Fruit fly (Drosophila melanogaster): Measurements from ENCODE around the gene hiw.

Gene hiw

DNA sequence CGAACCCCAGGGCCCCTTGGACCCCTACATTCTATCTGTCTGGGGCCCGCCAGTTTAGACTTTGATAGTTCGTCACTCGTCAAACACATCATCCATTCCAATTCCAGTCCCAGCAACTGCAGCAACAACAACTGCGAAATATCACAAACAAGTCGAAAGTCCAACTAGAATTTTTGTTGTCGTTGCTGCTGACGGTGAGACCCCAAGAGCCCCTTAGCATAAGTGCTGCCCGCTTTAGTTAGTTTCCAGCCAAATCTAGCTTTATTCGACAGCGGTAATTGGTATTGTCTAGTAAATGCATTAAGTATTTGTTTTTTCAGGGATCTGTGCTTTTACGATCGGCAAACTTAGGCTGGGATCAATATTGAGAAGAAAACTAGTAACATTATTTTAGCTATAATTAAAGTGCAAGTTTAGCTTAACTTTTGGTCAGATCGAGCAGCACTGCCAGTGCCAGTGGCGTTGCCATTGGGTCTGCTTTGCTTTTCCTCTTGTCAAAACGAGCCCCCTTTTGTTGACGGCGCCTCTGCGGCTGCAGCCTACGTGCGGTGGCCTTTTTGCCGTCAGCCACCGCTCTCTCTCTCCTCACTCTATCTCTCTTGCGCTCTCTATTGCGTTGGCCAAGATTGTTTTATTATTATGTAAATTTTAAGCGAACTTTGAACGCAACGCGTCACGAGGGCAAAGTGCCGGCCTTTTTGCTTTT is 11.6 kb upstream of the hiw start (continued):
- TF ChIP-seq ham (GFP tag; IDR thresholded peaks at IDR 0.05) (peak; percentile 61), Lhr (GFP tag; optimal IDR thresholded peaks at IDR 0.05) (peak; percentile 53), vvl (GFP tag; IDR thresholded peaks at IDR 0.05) (peak; percentile 91), crc (GFP tag; optimal IDR thresholded peaks at IDR 0.05) (peak; percentile 93), Ssrp (tag; optimal IDR thresholded peaks at IDR 0.05) (peak; percentile 77), CG7963 (GFP tag; IDR thresholded peaks at IDR 0.05; ENCODE audit: partially characterized antibody) (no peak), az2 (GFP tag; optimal IDR thresholded peaks at IDR 0.05) (peak; percentile 91), CG11560 (tag; IDR thresholded peaks at IDR 0.05) (peak; percentile 80), cwo (GFP tag; optimal IDR thresholded peaks at IDR 0.05) (peak; percentile 88), pnt (GFP tag; optimal IDR thresholded peaks at IDR 0.05) (peak; percentile 91), CG10431 (GFP tag; optimal IDR thresholded peaks at IDR 0.05) (peak; percentile 32), ind (GFP tag; optimal IDR thresholded peaks at IDR 0.05) (peak; percentile 91), CG6765 (GFP tag; optimal IDR thresholded peaks at IDR 0.05) (peak; percentile 78), Dll (GFP tag; IDR thresholded peaks at IDR 0.05; ENCODE audit: partially characterized antibody) (no peak), caup (GFP tag; optimal IDR thresholded peaks at IDR 0.05; ENCODE audit: severe bottlenecking) (peak; percentile 81), Ravus (GFP tag; IDR thresholded peaks at IDR 0.05) (peak; percentile 55), CG8388 (GFP tag; optimal IDR thresholded peaks at IDR 0.05) (peak; percentile 78), CG12659 (GFP tag; optimal IDR thresholded peaks at IDR 0.05) (peak; percentile 92), twi (tag; optimal IDR thresholded peaks at IDR 0.05) (peak; percentile 68), lov (optimal IDR thresholded peaks at IDR 0.05) (no peak), lov (GFP tag; IDR thresholded peaks at IDR 0.05) (peak; percentile 80; the same call in 1 of the 3 replicates), CG30403 (GFP tag; optimal IDR thresholded peaks at IDR 0.05) (peak; percentile 95), eyg (GFP tag; optimal IDR thresholded peaks at IDR 0.05) (peak; percentile 86), CG1024 (GFP tag; IDR thresholded peaks at IDR 0.05) (peak; percentile 83), Bdp1 (GFP tag; optimal IDR thresholded peaks at IDR 0.05) (peak; percentile 77), CG1603 (tag; optimal IDR thresholded peaks at IDR 0.05) (peak; percentile 84), slbo (GFP tag; IDR thresholded peaks at IDR 0.05) (peak; percentile 97), otp (GFP tag; IDR thresholded peaks at IDR 0.05) (peak; percentile 84), CG17568 (GFP tag; optimal IDR thresholded peaks at IDR 0.05) (peak; percentile 77), Neu2 (GFP tag; optimal IDR thresholded peaks at IDR 0.05; ENCODE audit: borderline replicate concordance) (peak; percentile 47), ro (GFP tag; IDR thresholded peaks at IDR 0.05) (peak; percentile 80), mld (GFP tag; IDR thresholded peaks at IDR 0.05; ENCODE audit: partially characterized antibody) (no peak), H15 (GFP tag; IDR thresholded peaks at IDR 0.05) (peak; percentile 85), her (GFP tag; optimal IDR thresholded peaks at IDR 0.05) (peak; percentile 94), danr (GFP tag; IDR thresholded peaks at IDR 0.05) (peak; percentile 79), CG16813 (GFP tag; IDR thresholded peaks at IDR 0.05; ENCODE audit: partially characterized antibody) (no peak), CG10979 (tag; optimal IDR thresholded peaks at IDR 0.05) (peak; percentile 83), HmgD (GFP tag; optimal IDR thresholded peaks at IDR 0.05) (peak; percentile 75), Fer1 (GFP tag; optimal IDR thresholded peaks at IDR 0.05) (peak; percentile 94), hth (optimal IDR thresholded peaks at IDR 0.05) (no peak), kay (GFP tag; optimal IDR thresholded peaks at IDR 0.05) (peak; percentile 81), amos (GFP tag; IDR thresholded peaks at IDR 0.05; ENCODE audit: partially characterized antibody) (peak; percentile 18; the same call in 1 of the 2 replicates), hbn (GFP tag; IDR thresholded peaks at IDR 0.05; ENCODE audit: partially characterized antibody) (no peak), CG9817 (tag; optimal IDR thresholded peaks at IDR 0.05) (peak; percentile 86), CG10209 (GFP tag; optimal IDR thresholded peaks at IDR 0.05) (peak; percentile 90), p53 (GFP tag; optimal IDR thresholded peaks at IDR 0.05) (peak; percentile 86), tgo (GFP tag; IDR thresholded peaks at IDR 0.05) (peak; percentile 89), CG18764 (GFP tag; optimal IDR thresholded peaks at IDR 0.05) (peak; percentile 69), Meics (GFP tag; optimal IDR thresholded peaks at IDR 0.05) (peak; percentile 91)
